Worm (Caenorhabditis elegans): ENCODE measurements around the gene F42A10.7.

- TF ChIP-seq ref-1 (GFP tag; conservative IDR thresholded peaks at IDR 0.05): no peak
- no peak for TF ChIP-seq med-1 (GFP tag; optimal IDR thresholded peaks at IDR 0.05; ENCODE audit: insufficient read depth)
- TF ChIP-seq tab-1 (GFP tag; IDR thresholded peaks at IDR 0.05): no peak
- no peak for TF ChIP-seq T22C8.4 (GFP tag; IDR thresholded peaks at IDR 0.05)
Measured at ce11 chrIII:6137431-6137830, 41.1 kb downstream of the F42A10.7 start.
